Fruit fly (Drosophila melanogaster) Kc167 (cell line): ENCODE measurements around the gene Tip60.

Experiments
- Myc ChIP-seq: fragments of >200 bp; optimal IDR thresholded peaks from 2 replicates; lab custom pipeline; 2017; ENCODE audit warnings: missing external identifiers
- Sin3A ChIP-seq: fragments of >200 bp; optimal IDR thresholded peaks from 2 replicates; lab custom pipeline; 2018; ENCODE audit warnings: missing external identifiers
- h ChIP-seq: fragments of >200 bp; optimal IDR thresholded peaks from 3 replicates; lab custom pipeline; 2018; ENCODE audit warnings: missing external identifiers
- insv ChIP-seq: fragments of >200 bp; optimal IDR thresholded peaks from 3 replicates; lab custom pipeline; 2018; ENCODE audit warnings: missing external identifiers
- psq ChIP-seq: fragments of >200 bp; optimal IDR thresholded peaks from 2 replicates; lab custom pipeline; 2017; ENCODE audit warnings: missing external identifiers
- ttk ChIP-seq: sonication (Bioruptor generic); optimal IDR thresholded peaks from 2 replicates; lab custom pipeline; 2017; ENCODE audit warnings: missing external identifiers

DNA sequence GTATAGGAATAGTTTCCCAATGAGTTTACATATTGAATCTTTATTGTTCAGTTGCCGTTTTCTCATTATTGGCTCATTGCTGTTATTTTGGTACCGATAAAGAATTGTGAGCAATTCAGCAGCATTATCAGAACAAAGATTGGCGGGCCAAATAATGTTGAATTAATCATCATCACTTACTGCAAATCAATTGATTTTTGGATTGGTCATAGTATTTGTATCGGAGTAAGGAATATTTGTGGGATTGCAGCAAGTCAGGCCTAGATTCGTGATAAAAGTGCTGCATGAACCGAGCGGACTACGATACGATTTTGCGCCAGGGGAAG, 9.2 kb downstream of the Tip60 start:
- TF ChIP-seq insv (lab: Kevin White, UChicago) (no peak), h (lab: Kevin White, UChicago) (no peak), psq (lab: Kevin White, UChicago) (no peak), Myc (lab: Kevin White, UChicago) (no peak), Sin3A (lab: Kevin White, UChicago) (no peak), ttk (lab: Kevin White, UChicago) (no peak)
